Worm (Caenorhabditis elegans) whole organism, early embryonic: ENCODE data around the gene ZK666.15.

Source experiments
- F13C5.2 ChIP-seq: sonication (generic microtip); optimal IDR thresholded peaks from 2 replicates; lab custom pipeline; 2017; ENCODE audit warnings: mild to moderate bottlenecking, missing genetic modification characterization, inconsistent platforms, missing compliant biosample characterization
- ama-1 ChIP-seq: fragments of 150-350 bp; optimal IDR thresholded peaks from 2 replicates; lab custom pipeline; 2014
- ceh-13 ChIP-seq: fragments of 200-800 bp; sonication (Bioruptor generic); optimal IDR thresholded peaks from 2 replicates; lab custom pipeline; 2018; ENCODE audit warnings: mild to moderate bottlenecking, missing genetic modification characterization, missing compliant biosample characterization
- tbx-11 ChIP-seq: fragments of 200-800 bp; sonication (Bioruptor generic); IDR thresholded peaks from 2 replicates; pipeline ENCODE4 v1.3.6; 2022; ENCODE audit warnings: missing genetic modification characterization, missing compliant biosample characterization

DNA sequence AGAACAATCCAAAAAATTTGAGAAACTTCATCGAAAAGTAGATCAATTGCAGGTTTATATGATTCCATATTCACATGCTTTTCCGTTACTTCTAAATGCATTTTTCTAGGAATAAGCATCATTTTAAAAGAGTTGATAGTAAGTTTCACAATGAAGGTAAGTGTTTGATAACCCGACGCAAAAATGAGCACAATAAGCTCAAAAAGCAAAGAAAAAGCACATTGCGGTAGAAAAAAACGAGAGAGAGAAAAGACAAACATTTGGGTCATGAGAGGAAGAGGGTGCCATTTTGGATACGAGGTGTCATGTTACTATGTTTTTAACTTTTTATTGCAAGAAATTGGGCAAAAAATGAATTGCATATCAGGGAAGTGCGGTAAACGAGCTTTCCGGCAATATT, 37.5 kb downstream of the ZK666.15 start, which contains the start of gene F59B10.6:
- TF ChIP-seq ama-1 (lab: Kevin White, UChicago) (no peak), ceh-13 (no peak), tbx-11 (GFP tag; lab: Robert Waterston, UW) (no peak), F13C5.2 (tag; lab: Kevin White, UChicago) (no peak)
